Worm (Caenorhabditis elegans) whole organism, mixed stage, embryonic: ENCODE results near the gene C47E12.3.

Source experiments
- nhr-237 ChIP-seq: fragments of 150-350 bp; optimal IDR thresholded peaks from 2 replicates; lab custom pipeline; 2014; ENCODE audit warnings: missing biosample characterization, missing genetic modification characterization
- ztf-11 ChIP-seq: fragments of 150-350 bp; optimal IDR thresholded peaks from 2 replicates; lab custom pipeline; 2014; ENCODE audit warnings: missing biosample characterization, missing genetic modification characterization

DNA sequence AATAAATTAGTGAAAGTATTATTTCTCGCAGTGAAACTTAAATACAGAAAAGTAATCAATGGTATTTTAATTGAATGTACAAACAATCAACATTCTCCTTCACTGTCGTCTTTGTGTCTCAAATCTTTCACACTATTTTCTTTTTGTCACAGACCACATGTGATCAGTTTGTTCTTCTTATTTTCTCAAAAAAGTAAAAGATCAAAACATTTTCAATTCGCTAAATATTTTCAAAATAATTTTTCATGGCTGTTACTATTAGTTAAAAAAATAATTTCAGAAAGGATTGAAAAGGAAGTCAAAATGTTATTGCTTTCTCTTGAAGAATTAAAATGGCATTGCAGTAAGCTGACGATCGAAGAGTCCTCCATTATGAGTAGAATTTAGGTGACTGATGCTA lies 39.2 kb upstream of the C47E12.3 start, which contains the start of gene dhs-31:
- TF ChIP-seq nhr-237 (tag; lab: Kevin White, UChicago) (no peak), ztf-11 (no peak)
